Worm (Caenorhabditis elegans) whole organism, L3 larva: Measurements from ENCODE around the gene sdz-38.

Experiments
- elt-3 ChIP-seq, 3 experiments: fragments of 150-350 bp in 1 of 3; sonication (generic microtip) in 2 of 3; optimal IDR thresholded peaks; 2 replicates in 2 of 3; 4 replicates in 1 of 3; lab custom pipeline; 2014 to 2017; ENCODE audit warnings: missing biosample characterization in 3 of 3, missing genetic modification characterization in 3 of 3
- jun-1 ChIP-seq: fragments of 150-350 bp; optimal IDR thresholded peaks from 2 replicates; lab custom pipeline; 2014; ENCODE audit warnings: missing biosample characterization, missing genetic modification reagents, missing genetic modification characterization
- pha-4 ChIP-seq: fragments of 150-350 bp; optimal IDR thresholded peaks from 2 replicates; lab custom pipeline; 2014; ENCODE audit warnings: missing biosample characterization, missing genetic modification reagents, missing genetic modification characterization
- skn-1 ChIP-seq: fragments of 150-350 bp; optimal IDR thresholded peaks from 2 replicates; lab custom pipeline; 2014; ENCODE audit warnings: missing biosample characterization, missing genetic modification characterization
- zag-1 ChIP-seq: fragments of 150-350 bp; optimal IDR thresholded peaks from 2 replicates; lab custom pipeline; 2014; ENCODE audit warnings: missing biosample characterization, missing genetic modification characterization

- TF ChIP-seq skn-1 (tag; lab: Kevin White, UChicago), result no peak
- TF ChIP-seq jun-1 (tag; lab: Kevin White, UChicago), result no peak
- no peak for TF ChIP-seq zag-1 (tag; lab: Kevin White, UChicago)
- TF ChIP-seq pha-4 (tag; lab: Kevin White, UChicago), result no peak
- TF ChIP-seq elt-3 (tag; optimal IDR thresholded peaks at IDR 0.05; lab: Kevin White, UChicago), result no peak
These were observed 5.3 kb downstream of the sdz-38 start, which contains the start of gene R53.8 for ce11 chrII:9976405-9976804.
